Worm (Caenorhabditis elegans) whole organism, L2 larva: ENCODE measurements around the gene zig-6.

ENCODE experiments used
- alr-1 ChIP-seq: fragments of 150-350 bp; optimal IDR thresholded peaks from 2 replicates; lab custom pipeline; 2014; ENCODE audit warnings: missing biosample characterization, missing genetic modification characterization
- aly-2 ChIP-seq: fragments of 150-350 bp; optimal IDR thresholded peaks from 2 replicates; lab custom pipeline; 2014; ENCODE audit warnings: missing biosample characterization, missing genetic modification characterization
- egl-27 ChIP-seq: sonication (generic microtip); optimal IDR thresholded peaks from 3 replicates; lab custom pipeline; 2017; ENCODE audit warnings: missing biosample characterization, missing genetic modification reagents, missing genetic modification characterization
- elt-1 ChIP-seq: fragments of 150-350 bp; optimal IDR thresholded peaks from 2 replicates; lab custom pipeline; 2014; ENCODE audit warnings: missing biosample characterization, missing genetic modification characterization
- fos-1 ChIP-seq: fragments of 150-350 bp; optimal IDR thresholded peaks from 2 replicates; lab custom pipeline; 2014; ENCODE audit warnings: missing biosample characterization, missing genetic modification characterization
- lin-39 ChIP-seq: fragments of 150-350 bp; optimal IDR thresholded peaks from 2 replicates; lab custom pipeline; 2014; ENCODE audit warnings: missing biosample characterization, missing genetic modification reagents, missing genetic modification characterization
- nhr-11 ChIP-seq: fragments of 150-350 bp; optimal IDR thresholded peaks from 2 replicates; lab custom pipeline; 2014; ENCODE audit warnings: missing biosample characterization, missing genetic modification characterization
- nhr-12 ChIP-seq: fragments of 150-350 bp; optimal IDR thresholded peaks from 2 replicates; lab custom pipeline; 2014; ENCODE audit warnings: missing biosample characterization, missing genetic modification characterization
- nhr-237 ChIP-seq: fragments of 150-350 bp; optimal IDR thresholded peaks from 2 replicates; lab custom pipeline; 2014; ENCODE audit warnings: missing biosample characterization, missing genetic modification characterization
- nhr-77 ChIP-seq: fragments of 150-350 bp; optimal IDR thresholded peaks from 2 replicates; lab custom pipeline; 2014; ENCODE audit warnings: missing biosample characterization, missing genetic modification characterization
- skn-1 ChIP-seq: sonication (generic microtip); optimal IDR thresholded peaks from 2 replicates; lab custom pipeline; 2017; ENCODE audit warnings: missing biosample characterization, missing genetic modification characterization
- unc-62 ChIP-seq: fragments of 150-350 bp; optimal IDR thresholded peaks from 2 replicates; lab custom pipeline; 2014; ENCODE audit warnings: missing biosample characterization, missing genetic modification reagents, missing genetic modification characterization
- ztf-1 ChIP-seq: fragments of 200-800 bp; sonication (Bioruptor generic); conservative IDR thresholded peaks from 2 replicates; pipeline ENCODE4 v1.3.6; 2022; ENCODE audit warnings: missing genetic modification characterization, missing compliant biosample characterization

DNA sequence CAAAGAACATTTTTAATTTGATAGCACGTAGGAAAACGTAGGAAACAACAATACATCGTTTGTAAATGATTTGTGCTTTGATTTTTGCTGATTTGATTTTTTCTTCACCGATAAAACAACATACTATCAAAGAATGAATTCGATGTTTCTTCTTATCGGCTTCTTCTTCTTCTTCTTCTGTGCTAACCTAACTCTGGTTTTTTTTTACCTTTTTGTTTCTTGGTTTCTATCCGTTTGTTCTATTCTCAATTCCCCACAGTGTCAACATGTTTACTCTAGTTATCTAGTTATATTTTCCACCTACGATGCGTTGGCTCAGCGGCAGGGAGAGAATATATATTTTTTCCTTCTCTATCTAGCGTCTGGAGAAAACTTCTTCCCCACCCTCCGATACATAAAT is 18.9 kb upstream of the zig-6 start:
- no peak for TF ChIP-seq aly-2 (tag; lab: Kevin White, UChicago)
- no peak for TF ChIP-seq nhr-77
- TF ChIP-seq unc-62 (GFP tag; lab: Kevin White, UChicago): no peak
- TF ChIP-seq nhr-237: no peak
- TF ChIP-seq lin-39 (tag; lab: Kevin White, UChicago): no peak
- no peak for TF ChIP-seq skn-1 (tag; lab: Kevin White, UChicago)
- no peak for TF ChIP-seq nhr-12 (tag; lab: Kevin White, UChicago)
- TF ChIP-seq egl-27 (tag; lab: Kevin White, UChicago): no peak
- no peak for TF ChIP-seq alr-1
- TF ChIP-seq nhr-11 (tag; lab: Kevin White, UChicago): no peak
- TF ChIP-seq ztf-1 (GFP tag; lab: Robert Waterston, UW): no peak
- no peak for TF ChIP-seq elt-1 (tag; lab: Kevin White, UChicago)
- TF ChIP-seq fos-1: peak; percentile 14
